Worm (Caenorhabditis elegans) whole organism, young adult: ENCODE results near the gene gei-8.
A peak's percentile ranks its signal among the peaks of the same experiment; 100 is the strongest.

ENCODE experiments used
- B0261.1 ChIP-seq: sonication (generic microtip); optimal IDR thresholded peaks from 2 replicates; lab custom pipeline; 2016; ENCODE audit warnings: mild to moderate bottlenecking, missing genetic modification characterization, moderate library complexity, missing compliant biosample characterization
- F23B12.7 ChIP-seq: sonication (generic microtip); optimal IDR thresholded peaks from 2 replicates; lab custom pipeline; 2017; ENCODE audit warnings: missing genetic modification characterization, mild to moderate bottlenecking, missing compliant biosample characterization, antibody characterized with exemption, moderate library complexity; ENCODE audit not compliant: insufficient read depth
- F33H1.4 ChIP-seq: fragments of 200-800 bp; sonication (Bioruptor generic); IDR thresholded peaks from 2 replicates; pipeline ENCODE4 v1.3.6; 2022; ENCODE audit warnings: missing genetic modification reagents, missing genetic modification characterization, missing compliant biosample characterization
- F49E8.2 ChIP-seq: sonication (generic microtip); optimal IDR thresholded peaks from 3 replicates; lab custom pipeline; 2017; ENCODE audit warnings: missing genetic modification characterization, mild to moderate bottlenecking, missing compliant biosample characterization, antibody characterized with exemption, moderate library complexity; ENCODE audit not compliant: insufficient read depth
- F57C9.4 ChIP-seq: sonication (generic microtip); optimal IDR thresholded peaks from 2 replicates; lab custom pipeline; 2017; ENCODE audit warnings: mild to moderate bottlenecking, missing genetic modification characterization, missing compliant biosample characterization
- Y56A3A.18 ChIP-seq: fragments of 200-800 bp; sonication (Bioruptor generic); IDR thresholded peaks from 2 replicates; pipeline ENCODE4 v1.3.6; 2022; ENCODE audit warnings: missing genetic modification reagents, missing genetic modification characterization, missing compliant biosample characterization
- akir-1 ChIP-seq: fragments of 200-800 bp; sonication (Bioruptor generic); optimal IDR thresholded peaks from 2 replicates; lab custom pipeline; 2018; ENCODE audit warnings: mild to moderate bottlenecking, missing genetic modification characterization, moderate library complexity, missing compliant biosample characterization
- aptf-2 ChIP-seq: fragments of 200-800 bp; sonication (Bioruptor generic); conservative IDR thresholded peaks from 2 replicates; pipeline ENCODE4 v1.3.6; 2022; ENCODE audit warnings: missing genetic modification reagents, missing genetic modification characterization, missing compliant biosample characterization
- aptf-3 ChIP-seq: fragments of 200-800 bp; sonication (Bioruptor generic); IDR thresholded peaks from 2 replicates; pipeline ENCODE4 v1.3.6; 2022; ENCODE audit warnings: missing genetic modification characterization, missing compliant biosample characterization
- athp-1 ChIP-seq: sonication (generic microtip); optimal IDR thresholded peaks from 2 replicates; lab custom pipeline; 2017; ENCODE audit warnings: mild to moderate bottlenecking, missing genetic modification characterization, missing compliant biosample characterization
- attf-3 ChIP-seq: fragments of 200-800 bp; sonication (Bioruptor generic); conservative IDR thresholded peaks from 2 replicates; pipeline ENCODE4 v1.3.6; 2022; ENCODE audit warnings: missing genetic modification reagents, missing genetic modification characterization, missing compliant biosample characterization
- attf-6 ChIP-seq: fragments of 200-800 bp; sonication (Bioruptor generic); IDR thresholded peaks from 2 replicates; pipeline ENCODE4 v1.3.6; 2022; ENCODE audit warnings: missing genetic modification reagents, missing genetic modification characterization, missing compliant biosample characterization
- bed-1 ChIP-seq: fragments of 200-800 bp; sonication (Bioruptor generic); IDR thresholded peaks from 2 replicates; pipeline ENCODE4 v1.3.6; 2022; ENCODE audit warnings: missing genetic modification reagents, missing genetic modification characterization, missing compliant biosample characterization
- bed-2 ChIP-seq: fragments of 200-800 bp; sonication (Bioruptor generic); IDR thresholded peaks from 2 replicates; pipeline ENCODE4 v1.3.6; 2022; ENCODE audit warnings: missing genetic modification reagents, missing genetic modification characterization, missing compliant biosample characterization
- ccch-3 ChIP-seq: fragments of 200-800 bp; sonication (Bioruptor generic); optimal IDR thresholded peaks from 2 replicates; lab custom pipeline; 2018; ENCODE audit warnings: mild to moderate bottlenecking, missing genetic modification characterization, missing compliant biosample characterization
- ceh-100 ChIP-seq: fragments of 200-800 bp; sonication (Bioruptor generic); IDR thresholded peaks from 2 replicates; pipeline ENCODE4 v1.3.6; 2022; ENCODE audit warnings: missing genetic modification reagents, missing genetic modification characterization, missing compliant biosample characterization
- ceh-27 ChIP-seq: fragments of 200-800 bp; sonication (Bioruptor generic); optimal IDR thresholded peaks from 2 replicates; lab custom pipeline; 2018; ENCODE audit warnings: mild to moderate bottlenecking, missing genetic modification characterization, moderate library complexity, missing compliant biosample characterization
- ceh-40 ChIP-seq: fragments of 200-800 bp; sonication (Bioruptor generic); IDR thresholded peaks from 2 replicates; pipeline ENCODE4 v1.3.6; 2022; ENCODE audit warnings: missing genetic modification characterization, missing compliant biosample characterization
- ceh-58 ChIP-seq: fragments of 200-800 bp; sonication (Bioruptor generic); IDR thresholded peaks from 2 replicates; pipeline ENCODE4 v1.3.6; 2022; ENCODE audit warnings: missing genetic modification characterization, missing compliant biosample characterization
- ceh-91 ChIP-seq: fragments of 200-800 bp; sonication (Bioruptor generic); IDR thresholded peaks from 2 replicates; pipeline ENCODE4 v1.3.6; 2022; ENCODE audit warnings: missing genetic modification reagents, missing genetic modification characterization, missing compliant biosample characterization
- egl-44 ChIP-seq: fragments of 200-800 bp; sonication (Bioruptor generic); IDR thresholded peaks from 2 replicates; pipeline ENCODE4 v1.3.6; 2022; ENCODE audit warnings: missing genetic modification reagents, missing genetic modification characterization, missing compliant biosample characterization
- ekl-4 ChIP-seq: fragments of 200-800 bp; sonication (Bioruptor generic); IDR thresholded peaks from 2 replicates; pipeline ENCODE4 v1.3.6; 2022; ENCODE audit warnings: missing genetic modification reagents, missing genetic modification characterization, missing compliant biosample characterization
- ets-4 ChIP-seq: fragments of 200-800 bp; sonication (Bioruptor generic); optimal IDR thresholded peaks from 2 replicates; lab custom pipeline; 2018; ENCODE audit warnings: mild to moderate bottlenecking, missing genetic modification characterization, missing compliant biosample characterization
- hlh-12 ChIP-seq: sonication (generic microtip); optimal IDR thresholded peaks from 2 replicates; lab custom pipeline; 2016; ENCODE audit warnings: missing genetic modification characterization, missing compliant biosample characterization
- hmg-1.2 ChIP-seq: fragments of 200-800 bp; sonication (Bioruptor generic); IDR thresholded peaks from 2 replicates; pipeline ENCODE4 v1.3.6; 2022; ENCODE audit warnings: missing genetic modification reagents, missing genetic modification characterization, missing compliant biosample characterization
- hsf-1 ChIP-seq: fragments of 200-800 bp; sonication (Bioruptor generic); IDR thresholded peaks from 2 replicates; pipeline ENCODE4 v1.3.6; 2022; ENCODE audit warnings: missing genetic modification reagents, missing genetic modification characterization, missing compliant biosample characterization
- lag-1 ChIP-seq: fragments of 200-800 bp; sonication (Bioruptor generic); IDR thresholded peaks from 2 replicates; pipeline ENCODE4 v1.3.6; 2022; ENCODE audit warnings: missing genetic modification reagents, missing genetic modification characterization, missing compliant biosample characterization
- lin-26 ChIP-seq: fragments of 200-800 bp; sonication (Bioruptor generic); IDR thresholded peaks from 2 replicates; pipeline ENCODE4 v1.3.6; 2022; ENCODE audit warnings: missing genetic modification reagents, missing genetic modification characterization, missing compliant biosample characterization
- lin-40 ChIP-seq: sonication (generic microtip); optimal IDR thresholded peaks from 2 replicates; lab custom pipeline; 2016; ENCODE audit warnings: missing genetic modification characterization, mild to moderate bottlenecking, missing compliant biosample characterization, missing genotype, missing genetic modification reagents
- lsl-1 ChIP-seq: fragments of 200-800 bp; sonication (Bioruptor generic); optimal IDR thresholded peaks from 2 replicates; lab custom pipeline; 2018; ENCODE audit warnings: mild to moderate bottlenecking, missing genetic modification characterization, moderate library complexity, missing compliant biosample characterization
- madf-3 ChIP-seq: fragments of 200-800 bp; sonication (Bioruptor generic); IDR thresholded peaks from 2 replicates; pipeline ENCODE4 v1.3.6; 2022; ENCODE audit warnings: missing genetic modification reagents, missing genetic modification characterization, missing compliant biosample characterization
- madf-8 ChIP-seq: fragments of 200-800 bp; sonication (Bioruptor generic); conservative IDR thresholded peaks from 2 replicates; pipeline ENCODE4 v1.3.6; 2022; ENCODE audit warnings: missing genetic modification reagents, missing genetic modification characterization, missing compliant biosample characterization
- mel-28 ChIP-seq: sonication (generic microtip); optimal IDR thresholded peaks from 2 replicates; lab custom pipeline; 2016; ENCODE audit warnings: borderline replicate concordance, mild to moderate bottlenecking, missing genetic modification characterization, missing compliant biosample characterization
- nfyb-1 ChIP-seq: fragments of 200-800 bp; sonication (Bioruptor generic); IDR thresholded peaks from 2 replicates; pipeline ENCODE4 v1.3.6; 2022; ENCODE audit warnings: missing genetic modification reagents, missing genetic modification characterization, missing compliant biosample characterization
- rcor-1 ChIP-seq: fragments of 200-800 bp; sonication (Bioruptor generic); IDR thresholded peaks from 2 replicates; pipeline ENCODE4 v1.3.6; 2022; ENCODE audit warnings: missing genetic modification reagents, missing genetic modification characterization, missing compliant biosample characterization
- rec-8 ChIP-seq, 2 experiments: sonication (generic microtip); optimal IDR thresholded peaks; 2 replicates each; lab custom pipeline; 2016; ENCODE audit warnings: mild to moderate bottlenecking in 2 of 2, missing genetic modification characterization in 2 of 2, missing genetic modification reagents in 2 of 2, missing genotype in 2 of 2, missing biosample characterization in 1 of 2, missing compliant biosample characterization in 1 of 2, moderate library complexity in 1 of 2
- snpc-3.4 ChIP-seq: sonication (generic microtip); optimal IDR thresholded peaks from 2 replicates; lab custom pipeline; 2017; ENCODE audit warnings: missing genetic modification characterization, mild to moderate bottlenecking, missing compliant biosample characterization, antibody characterized with exemption, moderate library complexity, missing genotype, missing genetic modification reagents
- tbp1 ChIP-seq: fragments of 200-800 bp; sonication (Bioruptor generic); optimal IDR thresholded peaks from 2 replicates; lab custom pipeline; 2018; ENCODE audit warnings: mild to moderate bottlenecking, missing genetic modification characterization, missing compliant biosample characterization
- tbx-9 ChIP-seq: sonication (generic microtip); optimal IDR thresholded peaks from 2 replicates; lab custom pipeline; 2016; ENCODE audit warnings: borderline replicate concordance, missing genetic modification characterization, inconsistent platforms, missing compliant biosample characterization
- tlf-1 ChIP-seq: fragments of 200-800 bp; sonication (Bioruptor generic); optimal IDR thresholded peaks from 2 replicates; lab custom pipeline; 2018; ENCODE audit warnings: mild to moderate bottlenecking, missing genetic modification characterization, missing compliant biosample characterization
- unc-130 ChIP-seq: sonication (generic microtip); optimal IDR thresholded peaks from 2 replicates; lab custom pipeline; 2016; ENCODE audit warnings: missing genetic modification reagents, missing genetic modification characterization, missing compliant biosample characterization
- xnd-1 ChIP-seq: sonication (generic microtip); optimal IDR thresholded peaks from 2 replicates; lab custom pipeline; 2016; ENCODE audit warnings: missing genotype, missing genetic modification reagents, missing genetic modification characterization, missing compliant biosample characterization
- ztf-18 ChIP-seq: sonication (generic microtip); optimal IDR thresholded peaks from 2 replicates; lab custom pipeline; 2016; ENCODE audit warnings: missing genotype, mild to moderate bottlenecking, missing genetic modification characterization, missing compliant biosample characterization
- ztf-25 ChIP-seq: fragments of 200-800 bp; sonication (Bioruptor generic); IDR thresholded peaks from 2 replicates; pipeline ENCODE4 v1.3.6; 2022; ENCODE audit warnings: missing genetic modification reagents, missing genetic modification characterization, missing compliant biosample characterization

The gei-8 gene

ce11 chrIII:8130177-8130902, 9.3 kb upstream of the gei-8 start, which contains the start of the genes rpl-21 and C14B9.10 (continued):
- TF ChIP-seq F57C9.4 (tag; lab: Kevin White, UChicago) (no peak), xnd-1 (tag; lab: Kevin White, UChicago) (peak; percentile 60), aptf-2 (no peak), ztf-18 (tag; lab: Kevin White, UChicago) (peak; percentile 55), egl-44 (no peak), athp-1 (tag; lab: Kevin White, UChicago) (peak; percentile 35), B0261.1 (tag; lab: Kevin White, UChicago) (peak; percentile 3), ceh-91 (GFP tag; lab: Robert Waterston, UW) (peak; percentile 88), snpc-3.4 (tag; lab: Kevin White, UChicago) (peak; percentile 89)

ce11 chrIII:8129195-8129594, 8.2 kb upstream of the gei-8 start:
- no peak for TF ChIP-seq mel-28 (tag; lab: Kevin White, UChicago)
- TF ChIP-seq lag-1 (GFP tag; lab: Robert Waterston, UW) = no peak
- peak in 1 of 2 experiments; percentile 5 for TF ChIP-seq rec-8 (tag; optimal IDR thresholded peaks at IDR 0.05; lab: Kevin White, UChicago)
- peak; percentile 67 for TF ChIP-seq F49E8.2 (tag; lab: Kevin White, UChicago)
- 0 out of 2 replicates have a peak, but pooled peaks have one; percentile 67 for TF ChIP-seq ceh-58 (GFP tag; lab: Robert Waterston, UW)
- peak; percentile 74; the same call in 1 of the 2 replicates for TF ChIP-seq madf-3 (GFP tag; lab: Robert Waterston, UW)
- TF ChIP-seq ztf-18 (tag; lab: Kevin White, UChicago) = peak; percentile 8
- TF ChIP-seq lsl-1 = no peak
- TF ChIP-seq tbx-9 = no peak
- TF ChIP-seq ceh-27 (GFP tag; lab: Kevin White, UChicago) = no peak
- TF ChIP-seq lin-26 (GFP tag; lab: Robert Waterston, UW) = peak; percentile 58; the same call in 1 of the 2 replicates
- TF ChIP-seq hmg-1.2 = no peak; the same call in 1 of the 2 replicates
- TF ChIP-seq athp-1 (tag; lab: Kevin White, UChicago) = peak; percentile 56
- no peak for TF ChIP-seq ztf-25 (GFP tag; lab: Robert Waterston, UW)
- peak; percentile 39 for TF ChIP-seq tlf-1 (GFP tag; lab: Kevin White, UChicago)
- 0 out of 2 replicates have a peak, but pooled peaks have one; percentile 9 for TF ChIP-seq madf-8 (GFP tag; lab: Robert Waterston, UW)
- no peak for TF ChIP-seq unc-130 (GFP tag; lab: Kevin White, UChicago)
- no peak for TF ChIP-seq lin-40 (tag; lab: Kevin White, UChicago)
- TF ChIP-seq tbp1 = peak; percentile 32
- TF ChIP-seq ceh-91 (GFP tag; lab: Robert Waterston, UW) = no peak
- peak; percentile 79 for TF ChIP-seq ekl-4 (GFP tag; lab: Robert Waterston, UW)
- peak; percentile 50; the same call in 1 of the 2 replicates for TF ChIP-seq nfyb-1
- TF ChIP-seq F33H1.4 (GFP tag; lab: Robert Waterston, UW) = peak; percentile 57
- no peak for TF ChIP-seq akir-1
- TF ChIP-seq ccch-3 (GFP tag; lab: Kevin White, UChicago) = no peak
- 0 out of 2 replicates have a peak, but pooled peaks have one; percentile 54 for TF ChIP-seq Y56A3A.18 (GFP tag; lab: Robert Waterston, UW)
- TF ChIP-seq attf-6 (GFP tag; lab: Robert Waterston, UW) = peak; percentile 62; the same call in 1 of the 2 replicates
- TF ChIP-seq bed-1 (GFP tag; lab: Robert Waterston, UW) = no peak
- no peak for TF ChIP-seq ets-4
- TF ChIP-seq hsf-1 (GFP tag; lab: Robert Waterston, UW) = peak; percentile 74
- TF ChIP-seq aptf-3 = no peak
- TF ChIP-seq bed-2 = no peak
- TF ChIP-seq hlh-12 (tag; lab: Kevin White, UChicago) = no peak
- no peak for TF ChIP-seq attf-3 (GFP tag; lab: Robert Waterston, UW)
- no peak for TF ChIP-seq ceh-40
- no peak for TF ChIP-seq F23B12.7 (tag; lab: Kevin White, UChicago)
- peak; percentile 68; the same call in 1 of the 2 replicates for TF ChIP-seq rcor-1
- peak; percentile 20; the same call in 1 of the 2 replicates for TF ChIP-seq ceh-100 (GFP tag; lab: Robert Waterston, UW)
